Fruit fly (Drosophila melanogaster): Measurements from ENCODE around the gene CG10859.

Gene CG10859

DNA sequence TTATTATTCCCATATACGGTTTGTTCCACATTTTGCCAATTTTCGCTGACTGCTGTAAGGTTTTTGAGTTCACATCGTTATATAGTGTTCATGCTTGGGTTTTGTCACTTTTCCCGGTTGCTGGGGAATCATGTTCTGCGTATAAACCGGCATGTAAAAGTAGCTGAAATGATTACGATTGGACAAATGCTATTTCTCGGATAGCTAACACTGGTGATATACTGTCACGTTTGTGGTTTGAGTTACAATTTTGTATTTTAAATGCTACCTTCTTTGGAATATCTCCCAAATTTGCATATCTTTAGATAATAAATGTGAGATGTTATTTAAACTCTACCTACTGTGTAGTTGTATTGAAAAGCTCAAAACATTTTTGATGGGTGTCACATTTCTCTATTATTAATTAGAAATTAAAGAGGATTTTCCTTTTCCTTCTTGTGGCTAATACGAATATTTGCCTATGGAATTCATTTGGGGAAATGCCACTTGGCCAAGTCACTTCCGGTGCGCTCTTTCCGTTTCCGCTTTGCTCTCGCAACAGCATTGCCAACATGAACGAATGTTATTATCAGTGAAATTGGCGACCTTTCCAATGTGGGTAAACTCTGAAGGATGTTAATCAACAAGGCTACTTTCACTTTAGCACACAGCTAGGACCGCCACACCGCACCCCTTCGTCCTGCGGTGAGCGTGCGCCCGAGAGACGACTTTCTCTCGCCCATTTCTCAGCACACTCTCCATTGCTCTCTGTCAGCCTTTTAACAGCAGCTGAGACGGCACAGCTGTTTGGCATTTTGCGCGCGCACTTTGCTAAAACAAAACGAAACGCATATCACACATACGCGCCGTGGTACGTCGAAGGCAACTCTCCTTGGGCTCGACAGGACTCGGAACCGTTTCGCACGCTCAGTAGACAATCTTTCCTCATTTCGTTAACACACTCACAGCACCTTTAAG is 16.3 kb upstream of the CG10859 start, which contains the start of the genes CG16956, CG42784 and CG43850 (continued):
- TF ChIP-seq gce (GFP tag; IDR thresholded peaks at IDR 0.05) (0 out of 3 replicates have a peak, but pooled peaks have one; percentile 52), CG11398 (GFP tag; optimal IDR thresholded peaks at IDR 0.05) (no peak), CG3838 (GFP tag; optimal IDR thresholded peaks at IDR 0.05) (no peak), CG32767 (GFP tag; IDR thresholded peaks at IDR 0.05) (no peak), D (optimal IDR thresholded peaks at IDR 0.05) (no peak), D (GFP tag; optimal IDR thresholded peaks at IDR 0.05) (no peak), CG17802 (tag; optimal IDR thresholded peaks at IDR 0.05) (no peak), Drgx (GFP tag; IDR thresholded peaks at IDR 0.05) (no peak), al (GFP tag; IDR thresholded peaks at IDR 0.05) (no peak), CG34422 (GFP tag; IDR thresholded peaks at IDR 0.05) (no peak), CG6272 (GFP tag; IDR thresholded peaks at IDR 0.05) (no peak), Hmr (GFP tag; optimal IDR thresholded peaks at IDR 0.05) (peak; percentile 94), abd-A (tag; optimal IDR thresholded peaks at IDR 0.05) (no peak), so (GFP tag; IDR thresholded peaks at IDR 0.05) (0 out of 3 replicates have a peak, but pooled peaks have one; percentile 60), fd64A (GFP tag; optimal IDR thresholded peaks at IDR 0.05) (peak; percentile 17), en (GFP tag; optimal IDR thresholded peaks at IDR 0.05) (no peak), CG7839 (tag; optimal IDR thresholded peaks at IDR 0.05) (peak; percentile 56), Ssrp (tag; optimal IDR thresholded peaks at IDR 0.05) (no peak), otp (GFP tag; IDR thresholded peaks at IDR 0.05) (no peak), Sox102F (GFP tag; optimal IDR thresholded peaks at IDR 0.05) (peak; percentile 18)

dm6 chr2L:13412219-13412618 is 13.8 kb upstream of the CG10859 start, which contains the start of gene Flad2:
Gene Flad2 (plus strand): TSS chr2L:13412519.
- TF ChIP-seq Gsc (GFP tag; IDR thresholded peaks at IDR 0.05) (no peak), CG12942 (GFP tag; optimal IDR thresholded peaks at IDR 0.05) (no peak), Hsf (GFP tag; optimal IDR thresholded peaks at IDR 0.05) (no peak), CG6683 (GFP tag; optimal IDR thresholded peaks at IDR 0.05) (no peak), Rfx (GFP tag; IDR thresholded peaks at IDR 0.05) (no peak), CG30403 (GFP tag; optimal IDR thresholded peaks at IDR 0.05) (no peak), CG17361 (GFP tag; IDR thresholded peaks at IDR 0.05) (no peak), lmd (GFP tag; IDR thresholded peaks at IDR 0.05) (no peak), Ada2b (GFP tag; IDR thresholded peaks at IDR 0.05) (no peak)

DNA sequence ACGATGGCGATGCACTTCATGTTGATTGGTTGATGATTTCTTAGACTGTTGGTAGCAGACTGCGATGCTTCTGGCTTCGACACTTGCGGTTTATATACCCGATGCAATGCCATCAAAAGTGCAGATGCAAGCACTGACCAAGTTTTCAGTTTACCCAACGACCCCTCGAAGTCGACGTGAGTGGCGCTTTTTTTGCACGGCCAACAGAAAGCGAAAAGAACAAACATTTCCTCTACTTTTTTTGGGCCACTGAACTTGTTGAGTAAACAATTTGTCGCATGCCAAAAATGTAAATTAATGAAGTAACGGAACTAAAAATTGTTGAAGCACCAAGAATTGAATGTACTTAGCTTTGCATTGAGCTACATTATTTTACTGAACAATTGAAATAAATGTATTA is 13.1 kb upstream of the CG10859 start, which contains the start of gene Vm34Ca:
Gene Vm34Ca (minus strand): TSS at position 66 of the 400 bp plus-strand sequence.
- TF ChIP-seq Mrtf (GFP tag; IDR thresholded peaks at IDR 0.05) (no peak), CG14860 (GFP tag; IDR thresholded peaks at IDR 0.05; ENCODE audit: partially characterized antibody) (0 out of 3 replicates have a peak, but pooled peaks have one; percentile 12)

- TF ChIP-seq CG11504 (tag; optimal IDR thresholded peaks at IDR 0.05) = peak; percentile 15
- TF ChIP-seq Rfx (GFP tag; IDR thresholded peaks at IDR 0.05) = 0 out of 2 replicates have a peak, but pooled peaks have one; percentile 12
- TF ChIP-seq ara (GFP tag; IDR thresholded peaks at IDR 0.05) = no peak
- no peak for TF ChIP-seq Sry-β (GFP tag; optimal IDR thresholded peaks at IDR 0.05)
- TF ChIP-seq CG15269 (tag; optimal IDR thresholded peaks at IDR 0.05) = peak; percentile 18
- no peak for TF ChIP-seq CG14050 (GFP tag; IDR thresholded peaks at IDR 0.05)
- no peak for TF ChIP-seq gfzf (GFP tag; optimal IDR thresholded peaks at IDR 0.05)
- peak in 1 of 2 experiments; percentile 4 for TF ChIP-seq Pdp1 (GFP tag; optimal IDR thresholded peaks at IDR 0.05)
- peak; percentile 8 for TF ChIP-seq PHDP (tag; optimal IDR thresholded peaks at IDR 0.05)
- peak; percentile 7 for TF ChIP-seq CG30403 (GFP tag; optimal IDR thresholded peaks at IDR 0.05)
- TF ChIP-seq gem (tag; optimal IDR thresholded peaks at IDR 0.05) = peak; percentile 43
- TF ChIP-seq Sox102F (GFP tag; optimal IDR thresholded peaks at IDR 0.05) = peak; percentile 16
- TF ChIP-seq jing (GFP tag; optimal IDR thresholded peaks at IDR 0.05) = no peak
- no peak for TF ChIP-seq schlank (tag; optimal IDR thresholded peaks at IDR 0.05)
- peak; percentile 11 for TF ChIP-seq dmrt99B (tag; optimal IDR thresholded peaks at IDR 0.05)
- peak; percentile 46; the same call in 1 of the 2 replicates for TF ChIP-seq slbo (GFP tag; IDR thresholded peaks at IDR 0.05)
- no peak for TF ChIP-seq Dp (GFP tag; optimal IDR thresholded peaks at IDR 0.05)
Observed at dm6 chr2L:13399565-13399964, 1.1 kb upstream of the CG10859 start.

Data from whole organism, embryonic.